Worm (Caenorhabditis elegans): ENCODE data around the gene eral-1.

DNA sequence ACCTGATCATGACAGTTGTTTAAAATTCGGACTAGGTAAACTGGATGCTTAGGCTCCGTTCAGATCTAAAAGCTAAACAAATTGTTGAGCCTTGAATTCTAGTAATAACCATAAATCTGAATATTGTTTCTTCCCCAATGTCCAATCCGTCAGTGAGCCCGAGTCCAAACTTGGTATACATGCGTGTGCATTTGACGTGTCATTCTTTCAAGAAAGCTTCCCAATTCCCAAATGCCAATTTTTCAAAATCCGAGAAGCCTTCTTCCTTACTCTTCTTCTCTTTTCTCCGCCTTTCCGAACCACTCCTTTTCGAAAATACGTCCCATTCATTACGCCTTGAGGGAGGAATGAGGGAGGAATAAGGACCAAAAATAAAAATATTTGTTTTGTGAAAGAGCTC, 12.9 kb downstream of the eral-1 start:
- TF ChIP-seq D2030.7 (GFP tag; IDR thresholded peaks at IDR 0.05) (no peak), F57A8.1 (GFP tag; optimal IDR thresholded peaks at IDR 0.05) (no peak)

Data from whole organism, young adult.